Fruit fly (Drosophila melanogaster) whole organism, wandering third instar larva: ENCODE measurements around the gene HisRS.

Experiments used
- Mio ChIP-seq: sonication (Bioruptor generic); optimal IDR thresholded peaks from 2 replicates; lab custom pipeline; 2016; ENCODE audit warnings: missing biosample characterization, missing genetic modification characterization
- N ChIP-seq: fragments of >200 bp; optimal IDR thresholded peaks from 2 replicates; lab custom pipeline; 2018; ENCODE audit warnings: missing biosample characterization, missing external identifiers, missing genetic modification characterization
- Sp1 ChIP-seq: fragments of 200-800 bp; sonication (Bioruptor generic); optimal IDR thresholded peaks from 3 replicates; lab custom pipeline; 2019; ENCODE audit warnings: missing biosample characterization, mild to moderate bottlenecking, missing genetic modification characterization, moderate library complexity
- jim ChIP-seq: fragments of 175-275, 200-325 bp; sonication (Bioruptor generic); optimal IDR thresholded peaks from 2 replicates; lab custom pipeline; 2016; ENCODE audit warnings: missing biosample characterization, mild to moderate bottlenecking, missing genetic modification characterization
- lola ChIP-seq: fragments of >200 bp; optimal IDR thresholded peaks from 2 replicates; lab custom pipeline; 2017; ENCODE audit warnings: missing biosample characterization, missing genetic modification characterization
- usp ChIP-seq: fragments of >200 bp; optimal IDR thresholded peaks from 2 replicates; lab custom pipeline; 2017; ENCODE audit warnings: missing biosample characterization, missing genetic modification characterization
- woc ChIP-seq: sonication (Bioruptor generic); optimal IDR thresholded peaks from 2 replicates; lab custom pipeline; 2016; ENCODE audit warnings: missing biosample characterization, mild to moderate bottlenecking, missing genetic modification characterization

- TF ChIP-seq jim (GFP tag; lab: Kevin White, UChicago) (no peak), lola (GFP tag; lab: Kevin White, UChicago) (no peak), Mio (GFP tag; lab: Kevin White, UChicago) (no peak), usp (no peak), Sp1 (GFP tag; lab: Kevin White, UChicago) (peak; percentile 69), N (GFP tag; lab: Kevin White, UChicago) (no peak), woc (GFP tag; lab: Kevin White, UChicago) (peak; percentile 86)
Observed at dm6 chrX:18538204-18538864, 23.1 kb downstream of the HisRS start.
